Worm (Caenorhabditis elegans) whole organism, L4/young adult: ENCODE measurements around the gene ZK177.11.

Experiments used
- dao-5 ChIP-seq: sonication (generic microtip); optimal IDR thresholded peaks from 2 replicates; lab custom pipeline; 2016; ENCODE audit warnings: missing genotype, missing genetic modification characterization, moderate library complexity, missing compliant biosample characterization
- him-1 ChIP-seq: sonication (generic microtip); optimal IDR thresholded peaks from 2 replicates; lab custom pipeline; 2016; ENCODE audit warnings: missing genotype, missing genetic modification reagents, missing genetic modification characterization, missing compliant biosample characterization

DNA sequence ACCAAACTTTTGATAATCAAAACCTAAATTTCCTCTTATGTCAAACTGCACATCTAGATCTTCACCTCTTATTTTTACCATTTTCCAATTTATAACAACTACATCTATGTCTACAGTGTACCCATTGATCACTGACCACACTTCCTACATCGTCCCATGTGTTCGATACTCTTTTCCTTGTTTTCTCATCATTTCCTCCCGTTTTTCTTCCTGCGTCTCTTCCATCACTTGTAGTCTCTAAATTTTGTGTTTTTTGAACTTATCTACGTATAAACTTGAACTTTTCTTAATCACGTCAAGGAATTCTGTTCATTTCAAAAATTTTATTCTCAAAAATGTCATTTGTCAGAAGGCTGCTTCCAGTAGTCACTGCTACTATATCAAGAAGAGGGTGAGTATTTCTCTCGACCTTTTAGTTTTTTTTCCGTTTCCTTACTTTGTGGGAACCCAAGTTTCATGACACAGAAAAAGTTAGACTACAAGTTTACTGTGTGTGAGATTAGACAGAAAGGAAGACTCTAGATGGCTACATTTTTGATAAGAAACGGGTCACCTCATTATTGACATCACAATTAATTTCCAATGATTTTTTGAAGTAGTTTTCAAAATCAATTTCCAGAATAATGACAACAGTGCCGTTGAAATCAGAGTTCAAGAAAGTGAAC is 49.5 kb downstream of the ZK177.11 start:
- TF ChIP-seq him-1 (tag; lab: Kevin White, UChicago) (no peak), dao-5 (tag; lab: Kevin White, UChicago) (no peak)
